Worm (Caenorhabditis elegans) whole organism, L4 larva: ENCODE measurements around the gene sftd-3.

Experiments used
- F44E2.7 ChIP-seq: fragments of 200-800 bp; sonication (Bioruptor generic); IDR thresholded peaks from 2 replicates; pipeline ENCODE4 v2.1.2; 2022; ENCODE audit warnings: missing genetic modification characterization, missing compliant biosample characterization
- ZK337.2 ChIP-seq: fragments of 200-800 bp; sonication (Bioruptor generic); IDR thresholded peaks from 2 replicates; pipeline ENCODE4 v1.3.6; 2022; ENCODE audit warnings: missing genetic modification reagents, missing genetic modification characterization, missing compliant biosample characterization
- arid-1 ChIP-seq: fragments of 200-800 bp; sonication (Bioruptor generic); conservative IDR thresholded peaks from 2 replicates; pipeline ENCODE4 v1.3.6; 2022; ENCODE audit warnings: missing genetic modification reagents, missing genetic modification characterization, missing compliant biosample characterization
- ceh-20 ChIP-seq: fragments of 200-800 bp; sonication (Bioruptor generic); IDR thresholded peaks from 2 replicates; pipeline ENCODE4 v1.3.6; 2022; ENCODE audit warnings: missing genetic modification reagents, missing genetic modification characterization, missing compliant biosample characterization
- ceh-32 ChIP-seq: sonication (generic microtip); optimal IDR thresholded peaks from 2 replicates; lab custom pipeline; 2016; ENCODE audit warnings: mild to moderate bottlenecking, missing genetic modification characterization, missing compliant biosample characterization; ENCODE audit not compliant: poor library complexity
- cey-2 ChIP-seq: sonication (generic microtip); optimal IDR thresholded peaks from 3 replicates; lab custom pipeline; 2017; ENCODE audit warnings: missing genetic modification characterization, mild to moderate bottlenecking, missing compliant biosample characterization, antibody characterized with exemption, borderline replicate concordance; ENCODE audit not compliant: insufficient read depth
- daf-16 ChIP-seq, 3 experiments: sonication (generic microtip); optimal IDR thresholded peaks; 2 replicates each; lab custom pipeline; 2016 to 2017; ENCODE audit warnings: missing genetic modification characterization in 3 of 3, missing genetic modification reagents in 3 of 3, mild to moderate bottlenecking in 2 of 3, missing compliant biosample characterization in 2 of 3, missing biosample characterization in 1 of 3, moderate library complexity in 1 of 3
- daf-19 ChIP-seq: fragments of 200-800 bp; sonication (Bioruptor generic); conservative IDR thresholded peaks from 2 replicates; pipeline ENCODE4 v1.3.6; 2022; ENCODE audit warnings: missing genetic modification characterization, missing compliant biosample characterization
- duxl-1 ChIP-seq: sonication (generic microtip); optimal IDR thresholded peaks from 2 replicates; lab custom pipeline; 2016; ENCODE audit warnings: mild to moderate bottlenecking, missing genetic modification characterization, moderate library complexity, missing compliant biosample characterization; ENCODE audit not compliant: poor library complexity
- fkh-10 ChIP-seq: fragments of 150-350 bp; optimal IDR thresholded peaks from 2 replicates; lab custom pipeline; 2014; ENCODE audit warnings: missing biosample characterization, missing genetic modification reagents, missing genetic modification characterization
- fos-1 ChIP-seq: fragments of 150-350 bp; optimal IDR thresholded peaks from 2 replicates; lab custom pipeline; 2014; ENCODE audit warnings: missing biosample characterization, missing genetic modification characterization
- hlh-11 ChIP-seq: fragments of 200-800 bp; sonication (Bioruptor generic); optimal IDR thresholded peaks from 2 replicates; lab custom pipeline; 2018; ENCODE audit warnings: mild to moderate bottlenecking, missing genetic modification characterization, missing compliant biosample characterization
- hlh-30 ChIP-seq: sonication (generic microtip); optimal IDR thresholded peaks from 2 replicates; lab custom pipeline; 2017; ENCODE audit warnings: antibody characterized with exemption, mild to moderate bottlenecking, missing genetic modification characterization, missing compliant biosample characterization; ENCODE audit not compliant: insufficient read depth
- hmg-1.1 ChIP-seq: fragments of 200-800 bp; sonication (Bioruptor generic); IDR thresholded peaks from 2 replicates; pipeline ENCODE4 v1.3.6; 2022; ENCODE audit warnings: missing genetic modification reagents, missing genetic modification characterization, missing compliant biosample characterization
- lin-15B ChIP-seq: fragments of 150-350 bp; sonication (generic microtip); optimal IDR thresholded peaks from 3 replicates; lab custom pipeline; 2014; ENCODE audit warnings: missing biosample characterization, missing genetic modification characterization
- lir-3 ChIP-seq: sonication (generic microtip); optimal IDR thresholded peaks from 2 replicates; lab custom pipeline; 2016; ENCODE audit warnings: mild to moderate bottlenecking, missing genetic modification characterization, missing compliant biosample characterization
- lsy-2 ChIP-seq, 2 experiments: fragments of 150-350 bp in 1 of 2; sonication (generic microtip) in 1 of 2; optimal IDR thresholded peaks; 2 replicates each; lab custom pipeline; 2014 to 2017; ENCODE audit warnings: missing biosample characterization in 2 of 2, missing genetic modification characterization in 2 of 2
- mep-1 ChIP-seq: fragments of 150-350 bp; sonication (generic microtip); optimal IDR thresholded peaks from 3 replicates; lab custom pipeline; 2014; ENCODE audit warnings: missing biosample characterization, missing genetic modification characterization
- mes-2 ChIP-seq: sonication (generic microtip); optimal IDR thresholded peaks from 2 replicates; lab custom pipeline; 2016; ENCODE audit warnings: missing genotype, mild to moderate bottlenecking, missing genetic modification characterization, missing compliant biosample characterization; ENCODE audit not compliant: poor library complexity, severe bottlenecking
- nhr-102 ChIP-seq: sonication (generic microtip); optimal IDR thresholded peaks from 2 replicates; lab custom pipeline; 2016; ENCODE audit warnings: mild to moderate bottlenecking, missing genetic modification characterization, moderate library complexity, missing compliant biosample characterization
- nhr-11 ChIP-seq: fragments of 150-350 bp; optimal IDR thresholded peaks from 2 replicates; lab custom pipeline; 2014; ENCODE audit warnings: missing biosample characterization, missing genetic modification characterization
- nhr-41 ChIP-seq: fragments of 200-800 bp; sonication (Bioruptor generic); IDR thresholded peaks from 2 replicates; pipeline ENCODE4 v1.3.6; 2022; ENCODE audit warnings: missing genetic modification reagents, missing genetic modification characterization, missing compliant biosample characterization
- nhr-42 ChIP-seq: fragments of 200-800 bp; sonication (Bioruptor generic); IDR thresholded peaks from 2 replicates; pipeline ENCODE4 v1.3.6; 2022; ENCODE audit warnings: missing genetic modification characterization, missing compliant biosample characterization
- nhr-77 ChIP-seq: fragments of 150-350 bp; optimal IDR thresholded peaks from 2 replicates; lab custom pipeline; 2014; ENCODE audit warnings: missing biosample characterization, missing genetic modification characterization
- php-3 ChIP-seq: fragments of 200-800 bp; sonication (Bioruptor generic); IDR thresholded peaks from 2 replicates; pipeline ENCODE4 v1.3.6; 2022; ENCODE audit warnings: missing genetic modification reagents, missing genetic modification characterization, missing compliant biosample characterization
- pqm-1 ChIP-seq: sonication (generic microtip); optimal IDR thresholded peaks from 2 replicates; lab custom pipeline; 2017; ENCODE audit warnings: missing biosample characterization, missing genetic modification characterization
- saeg-2 ChIP-seq: fragments of 200-800 bp; sonication (Bioruptor generic); IDR thresholded peaks from 2 replicates; pipeline ENCODE4 v1.3.6; 2022; ENCODE audit warnings: missing genetic modification reagents, missing genetic modification characterization, missing compliant biosample characterization
- set-16 ChIP-seq: fragments of 200-800 bp; sonication (Bioruptor generic); IDR thresholded peaks from 2 replicates; pipeline ENCODE4 v1.3.6; 2022; ENCODE audit warnings: missing genetic modification reagents, missing genetic modification characterization, missing compliant biosample characterization
- spr-1 ChIP-seq: sonication (generic microtip); optimal IDR thresholded peaks from 2 replicates; lab custom pipeline; 2016; ENCODE audit warnings: mild to moderate bottlenecking, missing genetic modification characterization, missing compliant biosample characterization
- spr-3 ChIP-seq: fragments of 200-800 bp; sonication (Bioruptor generic); optimal IDR thresholded peaks from 2 replicates; lab custom pipeline; 2018; ENCODE audit warnings: mild to moderate bottlenecking, missing genetic modification characterization, missing compliant biosample characterization
- tag-97 ChIP-seq: fragments of 200-800 bp; sonication (Bioruptor generic); IDR thresholded peaks from 2 replicates; pipeline ENCODE4 v1.3.6; 2022; ENCODE audit warnings: missing genetic modification characterization, missing compliant biosample characterization
- tra-1 ChIP-seq: fragments of 200-800 bp; sonication (Bioruptor generic); IDR thresholded peaks from 2 replicates; pipeline ENCODE4 v1.3.6; 2022; ENCODE audit warnings: missing genetic modification reagents, missing genetic modification characterization, missing compliant biosample characterization
- unc-39 ChIP-seq: sonication (generic microtip); optimal IDR thresholded peaks from 2 replicates; lab custom pipeline; 2017; ENCODE audit warnings: missing biosample characterization, missing genetic modification characterization
- unc-62 ChIP-seq, 3 experiments: fragments of 150-350 bp in 1 of 3; sonication (generic microtip); optimal IDR thresholded peaks in 2 of 3; peaks in 1 of 3; 1 replicate in 1 of 3; 2 replicates in 2 of 3; lab custom pipeline; 2014 to 2017; ENCODE audit warnings: missing biosample characterization in 3 of 3, missing genetic modification characterization in 3 of 3, missing genetic modification reagents in 3 of 3, missing genotype in 1 of 3
- zfp-3 ChIP-seq: fragments of 200-800 bp; sonication (Bioruptor generic); conservative IDR thresholded peaks from 2 replicates; pipeline ENCODE4 v1.3.6; 2022; ENCODE audit warnings: missing genetic modification reagents, missing genetic modification characterization, missing compliant biosample characterization
- ztf-7 ChIP-seq: fragments of 150-350 bp; optimal IDR thresholded peaks from 2 replicates; lab custom pipeline; 2014; ENCODE audit warnings: missing biosample characterization, missing genetic modification characterization

sftd-3 gene

DNA sequence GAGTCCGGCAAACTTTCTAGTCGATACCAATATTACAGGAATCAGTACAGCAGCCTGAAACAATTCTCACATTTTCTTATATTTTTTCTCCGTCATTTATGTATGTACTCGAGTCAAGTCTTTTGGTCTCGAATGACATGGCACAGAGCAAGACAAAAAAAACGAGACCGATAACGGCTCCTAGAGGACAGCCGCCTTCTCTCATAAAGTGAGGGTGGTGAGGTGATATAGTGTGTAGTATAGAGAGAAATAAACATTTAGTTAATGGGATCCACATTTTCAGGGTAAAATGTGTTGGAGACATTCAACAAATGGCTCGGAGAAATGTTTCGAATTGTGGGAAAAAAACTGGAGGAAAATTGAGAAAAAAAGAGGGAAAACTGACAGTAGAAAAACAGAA lies 1.7 kb downstream of the sftd-3 start:
- TF ChIP-seq pqm-1 (tag; lab: Kevin White, UChicago) (no peak), hlh-11 (tag; lab: Kevin White, UChicago) (peak; percentile 13), nhr-42 (GFP tag; lab: Robert Waterston, UW) (no peak), php-3 (GFP tag; lab: Robert Waterston, UW) (no peak), nhr-41 (no peak), lsy-2 (tag; optimal IDR thresholded peaks at IDR 0.05; lab: Kevin White, UChicago) (peak in 1 of 2 experiments; percentile 11), daf-19 (GFP tag; lab: Robert Waterston, UW) (no peak), hlh-30 (tag; lab: Kevin White, UChicago) (peak; percentile 5), tag-97 (GFP tag; lab: Robert Waterston, UW) (no peak), ceh-32 (tag; lab: Kevin White, UChicago) (no peak), duxl-1 (tag; lab: Kevin White, UChicago) (no peak), ceh-20 (GFP tag; lab: Robert Waterston, UW) (peak; percentile 10; the same call in 1 of the 2 replicates), nhr-11 (peak; percentile 54), unc-62 (GFP tag; optimal IDR thresholded peaks at IDR 0.05 in 1 of 2; lab: Kevin White, UChicago) (no peak), unc-62 (tag; optimal IDR thresholded peaks at IDR 0.05; lab: Kevin White, UChicago) (no peak), mep-1 (tag; lab: Kevin White, UChicago) (peak; percentile 34), tra-1 (GFP tag; lab: Robert Waterston, UW) (no peak), zfp-3 (GFP tag; lab: Robert Waterston, UW) (no peak), ztf-7 (tag; lab: Kevin White, UChicago) (no peak), ZK337.2 (peak; percentile 75), saeg-2 (GFP tag; lab: Robert Waterston, UW) (no peak)

DNA sequence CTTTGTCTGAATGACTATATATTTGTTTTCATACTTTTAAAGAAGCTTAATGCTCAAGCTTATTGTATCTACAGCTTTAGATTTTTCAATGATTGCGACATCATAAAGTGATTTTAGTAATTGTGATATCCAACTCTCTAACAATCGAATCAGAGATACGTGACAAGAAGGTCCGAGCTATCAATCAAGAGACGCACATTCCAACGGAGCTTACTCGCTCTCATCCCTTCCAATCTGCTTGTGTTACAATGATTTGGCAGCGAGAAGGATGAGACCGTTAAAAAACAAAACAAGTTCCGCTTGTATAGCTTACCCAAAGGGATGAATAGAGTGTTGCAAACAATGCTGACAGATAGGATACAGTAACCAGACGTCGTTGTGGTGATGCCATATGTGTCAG lies 2.5 kb downstream of the sftd-3 start:
- TF ChIP-seq unc-62 (GFP tag; optimal IDR thresholded peaks at IDR 0.05 in 1 of 2; lab: Kevin White, UChicago) (peak in 1 of 2 experiments; percentile 78), unc-62 (tag; optimal IDR thresholded peaks at IDR 0.05; lab: Kevin White, UChicago) (no peak), fos-1 (tag; lab: Kevin White, UChicago) (no peak), lin-15B (tag; lab: Kevin White, UChicago) (no peak), nhr-11 (peak; percentile 8)

DNA sequence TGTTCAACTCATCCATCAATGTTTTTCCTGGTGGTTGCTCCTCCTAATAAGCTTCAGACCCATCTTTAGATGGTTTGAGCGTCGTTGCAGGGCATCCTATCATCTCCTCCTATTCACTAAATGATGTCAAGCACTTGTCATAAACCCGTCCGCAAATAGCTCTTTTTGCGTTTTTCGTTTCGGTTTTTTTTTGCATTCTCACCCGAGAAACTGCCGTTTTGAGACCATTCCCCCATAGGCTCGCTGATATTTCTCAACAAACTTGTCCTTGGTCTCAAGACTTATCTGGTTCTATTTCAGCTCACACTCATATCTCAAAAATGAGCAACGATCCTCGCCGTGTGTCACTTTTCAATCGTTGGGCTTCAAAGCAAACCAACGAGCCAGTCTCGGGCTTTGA lies 3.5 kb downstream of the sftd-3 start, which contains the start of gene cal-2:
TSS of gene cal-2 (plus strand) at position 301 of the 400 bp plus-strand sequence.
- TF ChIP-seq tra-1 (GFP tag; lab: Robert Waterston, UW), result no peak
- no peak for TF ChIP-seq arid-1
- no peak for TF ChIP-seq nhr-77 (tag; lab: Kevin White, UChicago)
- TF ChIP-seq nhr-102 (tag; lab: Kevin White, UChicago), result no peak
- no peak for TF ChIP-seq nhr-42 (GFP tag; lab: Robert Waterston, UW)
- TF ChIP-seq mes-2 (tag; lab: Kevin White, UChicago), result no peak
- TF ChIP-seq unc-39, result no peak
- TF ChIP-seq duxl-1 (tag; lab: Kevin White, UChicago), result no peak
- TF ChIP-seq set-16 (GFP tag; lab: Robert Waterston, UW), result no peak
- TF ChIP-seq daf-16 (GFP tag; optimal IDR thresholded peaks at IDR 0.05; lab: Kevin White, UChicago), result no peak
- TF ChIP-seq daf-16 (tag; optimal IDR thresholded peaks at IDR 0.05; lab: Kevin White, UChicago), result no peak
- TF ChIP-seq spr-3 (GFP tag; lab: Kevin White, UChicago), result no peak
- TF ChIP-seq hmg-1.1 (GFP tag; lab: Robert Waterston, UW), result no peak
- no peak for TF ChIP-seq fkh-10 (GFP tag; lab: Kevin White, UChicago)
- TF ChIP-seq cey-2 (tag; lab: Kevin White, UChicago), result no peak
- no peak for TF ChIP-seq F44E2.7 (GFP tag; lab: Robert Waterston, UW)
- no peak for TF ChIP-seq spr-1
- no peak for TF ChIP-seq lir-3 (tag; lab: Kevin White, UChicago)
- TF ChIP-seq, all 104 proteins: peak for 0
